Worm (Caenorhabditis elegans): ENCODE data around the gene Y54B9A.1.

- TF ChIP-seq spr-1 (tag; optimal IDR thresholded peaks at IDR 0.05), result no peak
- TF ChIP-seq unc-39 (tag; optimal IDR thresholded peaks at IDR 0.05), result no peak
- no peak for TF ChIP-seq ztf-11 (tag; optimal IDR thresholded peaks at IDR 0.05)
- TF ChIP-seq nhr-10 (tag; optimal IDR thresholded peaks at IDR 0.05), result no peak
- TF ChIP-seq D1046.2 (GFP tag; IDR thresholded peaks at IDR 0.05), result no peak
These were observed 14.6 kb upstream of the Y54B9A.1 start for ce11 chrV:9453933-9454332.

All from whole organism, L4 larva.